Worm (Caenorhabditis elegans) whole organism, early embryonic: ENCODE measurements around the gene C49C3.9.

ENCODE experiments used
- ama-1 ChIP-seq: fragments of 150-350 bp; optimal IDR thresholded peaks from 2 replicates; lab custom pipeline; 2014
- flt-1 ChIP-seq: fragments of 200-800 bp; sonication (Bioruptor generic); IDR thresholded peaks from 2 replicates; pipeline ENCODE4 v1.3.6; 2022; ENCODE audit warnings: missing genetic modification characterization, missing compliant biosample characterization

- TF ChIP-seq ama-1 (lab: Kevin White, UChicago) (no peak), flt-1 (GFP tag; lab: Robert Waterston, UW) (no peak)
These were observed 1.1 kb downstream of the C49C3.9 start for ce11 chrIV:17341033-17341432.
